Worm (Caenorhabditis elegans) whole organism, early embryonic: ENCODE measurements around the gene ipla-6.
"Not testable (repeated sequence)": the region's sequence is repeated elsewhere in the genome, so short reads cannot be mapped to it uniquely, and the experiment has no call there.

Experiments
- B0310.2 ChIP-seq: sonication (generic microtip); optimal IDR thresholded peaks from 2 replicates; lab custom pipeline; 2016; ENCODE audit warnings: mild to moderate bottlenecking, missing genetic modification characterization, missing compliant biosample characterization
- F13C5.2 ChIP-seq: sonication (generic microtip); optimal IDR thresholded peaks from 2 replicates; lab custom pipeline; 2017; ENCODE audit warnings: mild to moderate bottlenecking, missing genetic modification characterization, inconsistent platforms, missing compliant biosample characterization
- aly-1 ChIP-seq: sonication (generic microtip); optimal IDR thresholded peaks from 2 replicates; lab custom pipeline; 2016; ENCODE audit warnings: missing genetic modification characterization, missing compliant biosample characterization
- ama-1 ChIP-seq: fragments of 150-350 bp; optimal IDR thresholded peaks from 2 replicates; lab custom pipeline; 2014
- ceh-13 ChIP-seq: fragments of 200-800 bp; sonication (Bioruptor generic); optimal IDR thresholded peaks from 2 replicates; lab custom pipeline; 2018; ENCODE audit warnings: mild to moderate bottlenecking, missing genetic modification characterization, missing compliant biosample characterization
- ceh-36 ChIP-seq: sonication (generic microtip); optimal IDR thresholded peaks from 2 replicates; lab custom pipeline; 2016; ENCODE audit warnings: missing genetic modification characterization, inconsistent platforms, missing compliant biosample characterization
- ets-7 ChIP-seq: sonication (generic microtip); optimal IDR thresholded peaks from 2 replicates; lab custom pipeline; 2016; ENCODE audit warnings: missing genotype, missing genetic modification characterization, missing compliant biosample characterization
- flt-1 ChIP-seq: fragments of 200-800 bp; sonication (Bioruptor generic); IDR thresholded peaks from 2 replicates; pipeline ENCODE4 v1.3.6; 2022; ENCODE audit warnings: missing genetic modification characterization, missing compliant biosample characterization
- hmbx-1 ChIP-seq: sonication (generic microtip); optimal IDR thresholded peaks from 2 replicates; lab custom pipeline; 2016; ENCODE audit warnings: mild to moderate bottlenecking, missing genetic modification characterization, missing compliant biosample characterization
- hmg-4 ChIP-seq: fragments of 200-800 bp; sonication (Bioruptor generic); optimal IDR thresholded peaks from 2 replicates; lab custom pipeline; 2018; ENCODE audit warnings: mild to moderate bottlenecking, missing genetic modification characterization, missing compliant biosample characterization
- hnd-1 ChIP-seq: sonication (generic microtip); optimal IDR thresholded peaks from 2 replicates; lab custom pipeline; 2016; ENCODE audit warnings: missing genetic modification characterization, missing compliant biosample characterization
- pes-1 ChIP-seq: fragments of 200-800 bp; sonication (Bioruptor generic); IDR thresholded peaks from 2 replicates; pipeline ENCODE4 v1.3.6; 2022; ENCODE audit warnings: missing genetic modification reagents, missing genetic modification characterization, missing compliant biosample characterization
- scrt-1 ChIP-seq: fragments of 200-800 bp; sonication (Bioruptor generic); IDR thresholded peaks from 2 replicates; pipeline ENCODE4 v1.3.6; 2022; ENCODE audit warnings: missing genetic modification characterization, missing compliant biosample characterization
- sea-1 ChIP-seq: fragments of 200-800 bp; sonication (Bioruptor generic); conservative IDR thresholded peaks from 2 replicates; pipeline ENCODE4 v1.3.6; 2022; ENCODE audit warnings: missing genetic modification characterization, missing compliant biosample characterization
- tbx-11 ChIP-seq: fragments of 200-800 bp; sonication (Bioruptor generic); IDR thresholded peaks from 2 replicates; pipeline ENCODE4 v1.3.6; 2022; ENCODE audit warnings: missing genetic modification characterization, missing compliant biosample characterization
- tbx-37 ChIP-seq: fragments of 200-800 bp; sonication (Bioruptor generic); conservative IDR thresholded peaks from 2 replicates; pipeline ENCODE4 v1.3.6; 2022; ENCODE audit warnings: missing genetic modification reagents, missing genetic modification characterization, missing compliant biosample characterization
- tra-4 ChIP-seq: sonication (generic microtip); optimal IDR thresholded peaks from 2 replicates; lab custom pipeline; 2017; ENCODE audit warnings: missing genetic modification characterization, missing compliant biosample characterization

The ipla-6 gene

DNA sequence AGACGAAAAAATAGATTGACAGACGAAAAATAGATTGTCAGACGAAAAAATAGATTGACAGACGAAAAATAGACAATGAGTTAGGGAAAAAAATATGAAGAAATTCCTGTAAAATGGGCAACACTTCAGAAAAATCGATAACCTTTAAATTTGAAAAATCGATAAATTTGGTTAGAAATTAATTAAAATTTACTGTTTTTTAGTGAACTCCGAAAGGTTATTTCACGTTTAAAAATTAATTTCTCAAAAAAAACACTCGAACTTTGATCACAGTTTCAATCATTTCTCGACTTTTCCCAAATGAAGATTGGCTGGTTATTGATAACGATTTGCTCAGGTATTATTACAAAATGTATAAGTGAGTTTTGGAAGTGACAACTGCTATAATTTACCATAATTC is 30.0 kb upstream of the ipla-6 start, which contains the start of gene csp-2:
csp-2 (plus strand) TSS at position 301 of the 400 bp plus-strand sequence.
- TF ChIP-seq tra-4 (tag; lab: Kevin White, UChicago) (no peak), B0310.2 (tag; lab: Kevin White, UChicago) (no peak), F13C5.2 (no peak), tbx-11 (no peak), sea-1 (GFP tag; lab: Robert Waterston, UW) (no peak), ama-1 (lab: Kevin White, UChicago) (no peak), hmbx-1 (tag; lab: Kevin White, UChicago) (no peak), tbx-37 (GFP tag; lab: Robert Waterston, UW) (no peak), ceh-13 (no peak), hnd-1 (tag; lab: Kevin White, UChicago) (no peak), flt-1 (no peak)

ce11 chrIV:6317357-6317756 is 20.1 kb upstream of the ipla-6 start, which contains the start of gene Y73B6BL.12:
Gene Y73B6BL.12 (minus strand): TSS chrIV:6317457.
- not testable (repeated sequence) for TF ChIP-seq scrt-1 (GFP tag; lab: Robert Waterston, UW); ets-7 (tag; lab: Kevin White, UChicago); hmbx-1 (tag; lab: Kevin White, UChicago)

DNA sequence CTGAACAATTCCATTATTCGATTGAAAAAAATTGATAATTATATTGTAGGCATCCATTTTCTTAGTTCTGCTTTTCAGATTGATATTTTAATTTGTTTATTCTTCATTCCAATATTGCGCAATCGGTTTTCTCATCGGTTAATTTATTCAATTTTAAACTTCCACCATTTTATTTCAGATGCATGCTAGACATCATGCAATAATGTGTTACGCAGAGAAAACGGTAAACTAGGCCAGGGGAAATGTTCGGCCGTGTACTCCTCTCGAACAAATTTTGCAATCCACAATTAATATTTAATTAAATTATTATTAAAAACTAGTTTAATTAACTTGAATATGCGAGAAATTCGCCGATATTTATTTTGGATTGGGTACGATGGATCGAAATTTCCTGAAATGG is 15.8 kb upstream of the ipla-6 start, which contains the start of gene Y73B6BL.29:
Y73B6BL.29 (plus strand) TSS at position 263 of the 400 bp plus-strand sequence.
- no peak for TF ChIP-seq scrt-1 (GFP tag; lab: Robert Waterston, UW)
- TF ChIP-seq hmg-4: no peak
- TF ChIP-seq tbx-37 (GFP tag; lab: Robert Waterston, UW): peak; percentile 81
- TF ChIP-seq tra-4 (tag; lab: Kevin White, UChicago): no peak
- TF ChIP-seq flt-1: no peak
- peak; percentile 9 for TF ChIP-seq F13C5.2
- no peak for TF ChIP-seq sea-1 (GFP tag; lab: Robert Waterston, UW)
- peak; percentile 53; the same call in 1 of the 2 replicates for TF ChIP-seq pes-1 (GFP tag; lab: Robert Waterston, UW)
- peak; percentile 25 for TF ChIP-seq hmbx-1 (tag; lab: Kevin White, UChicago)
- no peak for TF ChIP-seq tbx-11

DNA sequence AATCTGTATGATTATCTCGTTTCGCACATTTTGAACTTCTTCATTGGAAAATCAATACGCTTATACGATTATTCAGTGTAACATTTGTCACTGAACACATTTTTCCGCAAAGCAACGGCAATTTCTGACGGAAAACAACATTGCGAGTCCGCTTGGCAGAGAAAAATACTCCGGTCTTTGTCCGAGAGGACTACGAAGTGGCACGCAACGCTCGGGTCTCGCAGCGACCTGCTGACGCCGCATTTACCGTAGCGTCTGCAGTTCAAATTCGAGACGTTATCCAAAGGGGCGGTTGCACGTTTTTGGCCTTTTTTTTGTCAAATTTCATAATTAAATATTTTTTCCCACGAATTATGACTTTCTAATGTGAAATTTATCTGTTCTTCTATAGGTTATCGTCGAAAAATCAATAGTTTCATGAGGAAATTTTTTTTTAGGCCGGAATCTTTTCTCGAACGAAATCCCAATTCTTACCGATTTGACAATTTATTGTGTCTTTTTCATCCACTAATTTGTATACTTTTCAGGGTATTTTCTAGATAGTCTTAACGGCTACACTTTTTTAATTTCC is 13.7 kb upstream of the ipla-6 start, which contains the start of gene sqd-1:
sqd-1 (plus strand) TSS at position 521 of the 571 bp plus-strand sequence.
- TF ChIP-seq tbx-11 (peak; percentile 49; the same call in 1 of the 2 replicates), tra-4 (tag; lab: Kevin White, UChicago) (no peak), scrt-1 (GFP tag; lab: Robert Waterston, UW) (no peak), ceh-13 (no peak), hnd-1 (tag; lab: Kevin White, UChicago) (no peak), pes-1 (GFP tag; lab: Robert Waterston, UW) (peak; percentile 54; the same call in 1 of the 2 replicates), flt-1 (peak; percentile 63; the same call in 1 of the 2 replicates), B0310.2 (tag; lab: Kevin White, UChicago) (no peak), ets-7 (tag; lab: Kevin White, UChicago) (no peak), sea-1 (GFP tag; lab: Robert Waterston, UW) (no peak), tbx-37 (GFP tag; lab: Robert Waterston, UW) (peak; percentile 54; the same call in 1 of the 2 replicates), hmbx-1 (tag; lab: Kevin White, UChicago) (no peak), hmg-4 (peak; percentile 73), F13C5.2 (peak; percentile 80), ama-1 (lab: Kevin White, UChicago) (no peak)

DNA sequence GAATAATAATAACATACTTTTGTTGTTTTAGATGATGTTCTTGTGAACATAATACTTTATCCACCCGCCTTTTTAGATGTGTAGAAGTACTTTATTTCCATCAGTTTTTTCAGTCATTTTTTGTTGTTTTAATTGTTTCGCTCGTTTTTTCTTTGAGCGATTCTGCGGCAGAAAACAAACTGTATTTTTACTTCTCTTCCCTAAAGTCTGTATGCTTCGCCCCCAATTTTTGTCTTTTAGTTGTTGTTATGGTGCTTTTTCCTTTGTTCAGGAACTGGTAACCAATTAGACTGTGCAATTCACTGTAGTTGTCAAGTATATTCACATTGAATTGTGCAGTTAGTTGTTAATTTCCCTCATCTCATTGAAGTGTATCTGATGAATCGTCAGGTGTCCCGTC is 11.7 kb upstream of the ipla-6 start:
- TF ChIP-seq F13C5.2 (no peak), ama-1 (lab: Kevin White, UChicago) (no peak), flt-1 (no peak), ceh-36 (tag; lab: Kevin White, UChicago) (no peak), pes-1 (GFP tag; lab: Robert Waterston, UW) (no peak), hmg-4 (no peak), tbx-11 (no peak), tbx-37 (GFP tag; lab: Robert Waterston, UW) (no peak), sea-1 (GFP tag; lab: Robert Waterston, UW) (no peak)

ce11 chrIV:6326448-6326847 is 11.0 kb upstream of the ipla-6 start, which contains the start of gene lsm-8:
Gene lsm-8 (plus strand): TSS chrIV:6326526.
- no peak for TF ChIP-seq pes-1 (GFP tag; lab: Robert Waterston, UW)
- no peak for TF ChIP-seq sea-1 (GFP tag; lab: Robert Waterston, UW)
- no peak for TF ChIP-seq flt-1
- no peak for TF ChIP-seq ets-7 (tag; lab: Kevin White, UChicago)
- no peak for TF ChIP-seq tbx-11
- no peak for TF ChIP-seq hmg-4
- TF ChIP-seq hmbx-1 (tag; lab: Kevin White, UChicago): no peak
- no peak for TF ChIP-seq B0310.2 (tag; lab: Kevin White, UChicago)
- no peak for TF ChIP-seq F13C5.2

ce11 chrIV:6327363-6328015 is 10.0 kb upstream of the ipla-6 start:
- TF ChIP-seq sea-1 (GFP tag; lab: Robert Waterston, UW) (no peak), flt-1 (no peak), hmbx-1 (tag; lab: Kevin White, UChicago) (no peak), tbx-37 (GFP tag; lab: Robert Waterston, UW) (no peak), F13C5.2 (no peak), B0310.2 (tag; lab: Kevin White, UChicago) (no peak), aly-1 (no peak), tra-4 (tag; lab: Kevin White, UChicago) (no peak), pes-1 (GFP tag; lab: Robert Waterston, UW) (no peak)
